Fruit fly (Drosophila melanogaster): ENCODE measurements around the gene CG10555.
A peak's percentile ranks its signal among the peaks of the same experiment; 100 is the strongest.

CG10555 gene

DNA sequence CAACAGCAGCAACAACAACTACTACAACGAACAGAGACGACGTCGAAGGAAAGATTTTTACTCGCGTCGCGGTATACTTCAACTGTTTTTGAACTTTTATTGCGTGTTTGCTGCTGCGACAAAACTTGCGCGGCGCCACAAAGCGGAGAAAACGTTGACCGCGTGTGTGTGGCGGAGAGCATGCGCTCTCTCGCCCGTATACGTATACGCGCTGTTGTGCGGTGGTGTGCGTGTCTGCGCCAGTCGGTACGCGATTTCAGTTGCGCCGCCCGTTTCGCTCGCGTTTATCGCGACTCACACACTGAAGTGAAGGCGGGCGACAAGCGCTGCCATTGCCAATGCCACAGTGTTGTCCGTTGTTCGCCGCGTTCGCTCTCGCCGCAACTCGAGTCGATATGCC is 11.1 kb downstream of the CG10555 start (continued):
- peak; percentile 51 for TF ChIP-seq CG6813 (GFP tag; optimal IDR thresholded peaks at IDR 0.05)
- TF ChIP-seq Med (GFP tag), result peak; percentile 90
- peak; percentile 51 for TF ChIP-seq CG2678 (tag; optimal IDR thresholded peaks at IDR 0.05)
- peak; percentile 31 for TF ChIP-seq unpg (GFP tag; optimal IDR thresholded peaks at IDR 0.05)
- no peak for TF ChIP-seq CG15269 (tag; optimal IDR thresholded peaks at IDR 0.05)
- TF ChIP-seq rib (GFP tag; IDR thresholded peaks at IDR 0.05), result peak; percentile 91
- TF ChIP-seq CG4820 (GFP tag; optimal IDR thresholded peaks at IDR 0.05), result no peak
- no peak for TF ChIP-seq CG4617 (GFP tag; optimal IDR thresholded peaks at IDR 0.05; ENCODE audit: borderline replicate concordance)
- TF ChIP-seq Trl (optimal IDR thresholded peaks at IDR 0.05), result peak in 1 of 2 experiments; percentile 66
- TF ChIP-seq Trl (GFP tag; optimal IDR thresholded peaks at IDR 0.05), result no peak
- peak; percentile 74 for TF ChIP-seq Xrp1 (GFP tag; IDR thresholded peaks at IDR 0.05)
- 0 out of 3 replicates have a peak, but pooled peaks have one; percentile 46 for TF ChIP-seq ken (GFP tag; IDR thresholded peaks at IDR 0.05)
- peak; percentile 29; the same call in 1 of the 2 replicates for TF ChIP-seq CG10366 (GFP tag; IDR thresholded peaks at IDR 0.05)
- TF ChIP-seq Ets97D (GFP tag; optimal IDR thresholded peaks at IDR 0.05), result no peak
- TF ChIP-seq CG32532 (GFP tag; IDR thresholded peaks at IDR 0.05), result peak; percentile 84
- TF ChIP-seq Doc3 (GFP tag; IDR thresholded peaks at IDR 0.05; ENCODE audit: partially characterized antibody), result no peak
- peak; percentile 65 for TF ChIP-seq Hmr (GFP tag; optimal IDR thresholded peaks at IDR 0.05)
- no peak for TF ChIP-seq CG9876 (GFP tag; optimal IDR thresholded peaks at IDR 0.05)
- no peak for TF ChIP-seq tio (GFP tag; optimal IDR thresholded peaks at IDR 0.05)
- TF ChIP-seq CG14050 (GFP tag; IDR thresholded peaks at IDR 0.05), result peak; percentile 43; the same call in 1 of the 3 replicates
- TF ChIP-seq bigmax (GFP tag; optimal IDR thresholded peaks at IDR 0.05), result peak; percentile 3
- TF ChIP-seq ewg (GFP tag; optimal IDR thresholded peaks at IDR 0.05), result peak; percentile 78
- TF ChIP-seq Opbp (GFP tag; IDR thresholded peaks at IDR 0.05; ENCODE audit: partially characterized antibody), result peak; percentile 38; the same call in 1 of the 3 replicates
- TF ChIP-seq Deaf1 (tag; optimal IDR thresholded peaks at IDR 0.05), result peak; percentile 53
- TF ChIP-seq CG12391 (tag; optimal IDR thresholded peaks at IDR 0.05), result peak; percentile 27
- peak; percentile 46; the same call in 1 of the 2 replicates for TF ChIP-seq E2f1 (GFP tag; IDR thresholded peaks at IDR 0.05)
- peak; percentile 59 for TF ChIP-seq exex (tag; optimal IDR thresholded peaks at IDR 0.05)
- TF ChIP-seq D19A (tag; optimal IDR thresholded peaks at IDR 0.05), result peak; percentile 11
- no peak for TF ChIP-seq lmd (GFP tag; IDR thresholded peaks at IDR 0.05)
- no peak for TF ChIP-seq btn (GFP tag; optimal IDR thresholded peaks at IDR 0.05)
- peak; percentile 50 for TF ChIP-seq CG17829 (tag; optimal IDR thresholded peaks at IDR 0.05)
- TF ChIP-seq H2.0 (GFP tag; IDR thresholded peaks at IDR 0.05), result 0 out of 2 replicates have a peak, but pooled peaks have one; percentile 18
- TF ChIP-seq Spps (tag; optimal IDR thresholded peaks at IDR 0.05), result no peak
- peak; percentile 94 for TF ChIP-seq CG10543 (GFP tag; optimal IDR thresholded peaks at IDR 0.05)
- peak; percentile 50 for TF ChIP-seq zf30C (GFP tag; optimal IDR thresholded peaks at IDR 0.05)
- peak; percentile 73; the same call in 1 of the 2 replicates for TF ChIP-seq CG32767 (GFP tag; IDR thresholded peaks at IDR 0.05)
- no peak for TF ChIP-seq dpn (GFP tag; optimal IDR thresholded peaks at IDR 0.05)
- peak; percentile 79 for TF ChIP-seq pfk (GFP tag; optimal IDR thresholded peaks at IDR 0.05)
- peak; percentile 99 for TF ChIP-seq CG8765 (GFP tag; IDR thresholded peaks at IDR 0.05)
- TF ChIP-seq scrt (GFP tag; optimal IDR thresholded peaks at IDR 0.05), result peak; percentile 73
- TF ChIP-seq CG1529 (GFP tag; optimal IDR thresholded peaks at IDR 0.05), result no peak
- TF ChIP-seq otp (GFP tag; IDR thresholded peaks at IDR 0.05), result peak; percentile 54; the same call in 1 of the 3 replicates
- peak; percentile 88 for TF ChIP-seq nom (GFP tag; optimal IDR thresholded peaks at IDR 0.05)
- TF ChIP-seq fd102C (GFP tag; optimal IDR thresholded peaks at IDR 0.05), result no peak
- no peak for TF ChIP-seq dimm (GFP tag; IDR thresholded peaks at IDR 0.05)
- TF ChIP-seq Eip74EF (GFP tag; optimal IDR thresholded peaks at IDR 0.05), result peak in 1 of 2 experiments; percentile 12
- TF ChIP-seq B-H1 (GFP tag; IDR thresholded peaks at IDR 0.05), result peak; percentile 16; the same call in 1 of the 3 replicates
- TF ChIP-seq CG3065 (GFP tag; optimal IDR thresholded peaks at IDR 0.05), result no peak
- TF ChIP-seq grn (GFP tag; optimal IDR thresholded peaks at IDR 0.05), result no peak
- TF ChIP-seq MTF-1 (GFP tag; optimal IDR thresholded peaks at IDR 0.05; ENCODE audit: borderline replicate concordance), result peak; percentile 57
